Worm (Caenorhabditis elegans) whole organism, early embryonic: Measurements from ENCODE around the gene spex-3.

Experiments
- F13C5.2 ChIP-seq: sonication (generic microtip); optimal IDR thresholded peaks from 2 replicates; lab custom pipeline; 2017; ENCODE audit warnings: mild to moderate bottlenecking, missing genetic modification characterization, inconsistent platforms, missing compliant biosample characterization
- aly-1 ChIP-seq: sonication (generic microtip); optimal IDR thresholded peaks from 2 replicates; lab custom pipeline; 2016; ENCODE audit warnings: missing genetic modification characterization, missing compliant biosample characterization
- ama-1 ChIP-seq: fragments of 150-350 bp; optimal IDR thresholded peaks from 2 replicates; lab custom pipeline; 2014
- ceh-36 ChIP-seq: sonication (generic microtip); optimal IDR thresholded peaks from 2 replicates; lab custom pipeline; 2016; ENCODE audit warnings: missing genetic modification characterization, inconsistent platforms, missing compliant biosample characterization
- ets-7 ChIP-seq: sonication (generic microtip); optimal IDR thresholded peaks from 2 replicates; lab custom pipeline; 2016; ENCODE audit warnings: missing genotype, missing genetic modification characterization, missing compliant biosample characterization
- flt-1 ChIP-seq: fragments of 200-800 bp; sonication (Bioruptor generic); IDR thresholded peaks from 2 replicates; pipeline ENCODE4 v1.3.6; 2022; ENCODE audit warnings: missing genetic modification characterization, missing compliant biosample characterization
- hmg-4 ChIP-seq: fragments of 200-800 bp; sonication (Bioruptor generic); optimal IDR thresholded peaks from 2 replicates; lab custom pipeline; 2018; ENCODE audit warnings: mild to moderate bottlenecking, missing genetic modification characterization, missing compliant biosample characterization
- scrt-1 ChIP-seq: fragments of 200-800 bp; sonication (Bioruptor generic); IDR thresholded peaks from 2 replicates; pipeline ENCODE4 v1.3.6; 2022; ENCODE audit warnings: missing genetic modification characterization, missing compliant biosample characterization
- sea-1 ChIP-seq: fragments of 200-800 bp; sonication (Bioruptor generic); conservative IDR thresholded peaks from 2 replicates; pipeline ENCODE4 v1.3.6; 2022; ENCODE audit warnings: missing genetic modification characterization, missing compliant biosample characterization

- TF ChIP-seq sea-1 (GFP tag; lab: Robert Waterston, UW) (no peak), ceh-36 (tag; lab: Kevin White, UChicago) (no peak), scrt-1 (GFP tag; lab: Robert Waterston, UW) (no peak), hmg-4 (GFP tag; lab: Kevin White, UChicago) (no peak), ama-1 (lab: Kevin White, UChicago) (no peak), aly-1 (no peak), flt-1 (no peak), ets-7 (tag; lab: Kevin White, UChicago) (no peak), F13C5.2 (tag; lab: Kevin White, UChicago) (no peak)
These were observed 29.6 kb upstream of the spex-3 start for ce11 chrIII:1731850-1732249.
